Worm (Caenorhabditis elegans): ENCODE data around the gene F16B12.4.

The F16B12.4 gene

DNA sequence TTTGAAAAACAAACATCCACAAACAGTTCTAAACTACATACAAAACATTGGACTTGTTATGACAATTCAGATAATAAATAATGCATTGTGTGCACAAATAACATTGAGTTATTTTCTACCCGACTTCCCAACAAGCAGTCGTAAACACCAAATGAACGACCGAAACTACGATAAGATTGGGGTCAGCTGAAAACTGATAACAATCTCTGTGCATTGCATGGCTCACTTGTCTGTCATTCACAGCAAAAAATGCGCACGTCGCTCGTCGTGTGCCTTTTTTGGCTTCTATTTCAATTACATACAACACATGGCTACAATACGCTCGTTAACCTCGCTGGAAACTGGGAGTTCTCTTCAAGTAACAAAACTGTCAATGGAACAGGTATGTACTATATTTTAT lies 27.5 kb downstream of the F16B12.4 start, which contains the start of gene C33G3.4:
Gene C33G3.4 (plus strand): TSS at position 213 of the 400 bp plus-strand sequence.
- no peak for TF ChIP-seq nhr-237 (tag; optimal IDR thresholded peaks at IDR 0.05)
- TF ChIP-seq drap-1 (GFP tag; optimal IDR thresholded peaks at IDR 0.05), result no peak
- no peak for TF ChIP-seq ceh-43 (GFP tag; optimal IDR thresholded peaks at IDR 0.05)
- no peak for TF ChIP-seq ceh-39 (tag; optimal IDR thresholded peaks at IDR 0.05)
- TF ChIP-seq mab-5 (tag; optimal IDR thresholded peaks at IDR 0.05), result no peak
- TF ChIP-seq mls-2 (tag; optimal IDR thresholded peaks at IDR 0.05), result no peak
- TF ChIP-seq nhr-28 (tag; optimal IDR thresholded peaks at IDR 0.05), result no peak
- no peak for TF ChIP-seq zip-8 (tag; optimal IDR thresholded peaks at IDR 0.05)
- TF ChIP-seq snpc-4 (tag; optimal IDR thresholded peaks at IDR 0.05), result no peak
- TF ChIP-seq pha-4 (tag; optimal IDR thresholded peaks at IDR 0.05), result no peak
- no peak for TF ChIP-seq mep-1 (tag; optimal IDR thresholded peaks at IDR 0.05)
- no peak for TF ChIP-seq sptf-1 (tag; optimal IDR thresholded peaks at IDR 0.05)

DNA sequence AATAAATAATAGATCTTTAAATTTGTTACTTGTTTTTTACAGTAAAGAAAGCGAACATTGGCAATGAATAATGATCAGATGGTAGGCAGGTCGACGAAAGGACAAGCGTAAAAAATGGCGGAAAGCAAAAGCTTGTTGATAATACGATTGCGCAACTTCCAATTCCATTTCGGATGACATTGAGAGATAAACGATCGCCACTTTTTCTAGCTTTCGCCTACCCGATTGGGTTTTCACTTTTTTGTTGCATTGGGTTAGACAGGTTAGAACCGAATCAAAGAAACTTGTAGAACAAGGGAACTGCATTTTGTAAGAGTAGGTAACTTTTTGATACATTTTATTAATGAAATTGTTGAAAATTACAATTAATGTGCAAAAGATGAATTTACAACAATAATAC lies 28.9 kb downstream of the F16B12.4 start:
- TF ChIP-seq zip-8 (tag; optimal IDR thresholded peaks at IDR 0.05) (peak; percentile 39), blmp-1 (tag; optimal IDR thresholded peaks at IDR 0.05) (peak; percentile 52), mab-5 (tag; optimal IDR thresholded peaks at IDR 0.05) (no peak)

DNA sequence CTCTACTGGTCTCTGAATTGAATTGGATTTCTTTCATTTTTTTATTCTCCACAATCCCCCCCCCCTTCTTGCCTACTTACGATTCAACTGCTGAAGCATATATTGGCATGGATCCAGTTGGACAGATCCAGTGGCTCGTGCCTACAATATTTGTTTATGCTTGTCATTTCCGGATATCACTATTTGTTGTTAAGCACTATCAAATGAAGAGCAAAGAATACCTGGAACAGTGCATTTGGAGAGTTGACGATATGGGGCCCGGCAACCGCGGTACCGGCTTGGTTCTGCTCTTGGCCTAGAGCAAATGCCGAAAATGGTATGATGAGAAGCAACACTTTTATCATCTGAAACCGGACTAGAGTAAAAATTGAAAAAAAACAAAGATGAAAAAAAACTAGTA lies 30.8 kb downstream of the F16B12.4 start, which contains the start of gene lgc-21:
Gene lgc-21 (minus strand): TSS at position 344 of the 400 bp plus-strand sequence.
- no peak for TF ChIP-seq nhr-12 (tag; optimal IDR thresholded peaks at IDR 0.05)
- TF ChIP-seq nhr-76 (tag; optimal IDR thresholded peaks at IDR 0.05), result no peak
- TF ChIP-seq pha-4 (tag; optimal IDR thresholded peaks at IDR 0.05), result no peak
- no peak for TF ChIP-seq elt-3 (tag; optimal IDR thresholded peaks at IDR 0.05)
- no peak for TF ChIP-seq hlh-1 (tag; optimal IDR thresholded peaks at IDR 0.05)
- TF ChIP-seq ces-1 (GFP tag; optimal IDR thresholded peaks at IDR 0.05), result no peak
- TF ChIP-seq bed-3 (GFP tag; optimal IDR thresholded peaks at IDR 0.05), result no peak
- TF ChIP-seq mep-1 (tag; optimal IDR thresholded peaks at IDR 0.05), result no peak
- no peak for TF ChIP-seq elt-1 (tag; optimal IDR thresholded peaks at IDR 0.05; ENCODE audit: borderline replicate concordance, insufficient read depth)
- no peak for TF ChIP-seq ham-2 (GFP tag; optimal IDR thresholded peaks at IDR 0.05)
- TF ChIP-seq tbx-8 (GFP tag; optimal IDR thresholded peaks at IDR 0.05), result no peak
- no peak for TF ChIP-seq zip-8 (tag; optimal IDR thresholded peaks at IDR 0.05)
- no peak for TF ChIP-seq ceh-39 (tag; optimal IDR thresholded peaks at IDR 0.05)
- no peak for TF ChIP-seq unc-39 (tag; optimal IDR thresholded peaks at IDR 0.05)
- no peak for TF ChIP-seq lsy-2 (tag; optimal IDR thresholded peaks at IDR 0.05)
- no peak for TF ChIP-seq drap-1 (GFP tag; optimal IDR thresholded peaks at IDR 0.05)
- TF ChIP-seq nhr-28 (tag; optimal IDR thresholded peaks at IDR 0.05), result no peak
- TF ChIP-seq sptf-1 (tag; optimal IDR thresholded peaks at IDR 0.05), result no peak
- no peak for TF ChIP-seq M03D4.4 (tag; optimal IDR thresholded peaks at IDR 0.05)

DNA sequence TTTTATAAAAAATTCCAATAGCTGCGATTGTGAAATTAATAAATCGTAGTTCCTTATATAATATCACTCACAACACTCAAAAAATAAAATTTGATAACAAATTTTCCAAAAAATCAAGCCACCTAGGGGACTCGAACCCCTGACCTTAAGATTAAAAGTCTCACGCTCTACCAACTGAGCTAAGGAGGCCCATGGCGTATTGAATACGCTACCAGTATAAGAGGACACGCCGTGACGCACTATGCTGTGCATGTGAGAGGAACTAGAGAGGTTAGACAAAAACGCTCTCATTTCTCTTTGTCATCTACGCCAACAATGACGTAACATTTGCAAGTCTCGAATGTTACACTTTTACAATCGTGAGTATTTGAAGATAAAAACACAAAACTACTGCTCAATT lies 34.6 kb downstream of the F16B12.4 start:
- TF ChIP-seq ceh-83 (GFP tag; optimal IDR thresholded peaks at IDR 0.05) (peak; percentile 97), drap-1 (GFP tag; optimal IDR thresholded peaks at IDR 0.05) (peak; percentile 93), tbx-8 (GFP tag; optimal IDR thresholded peaks at IDR 0.05) (peak; percentile 95), zip-8 (tag; optimal IDR thresholded peaks at IDR 0.05) (peak; percentile 57), cnd-1 (tag; optimal IDR thresholded peaks at IDR 0.05) (peak; percentile 94), lsy-2 (tag; optimal IDR thresholded peaks at IDR 0.05) (peak; percentile 43), nhr-237 (tag; optimal IDR thresholded peaks at IDR 0.05) (peak; percentile 81), nhr-28 (tag; optimal IDR thresholded peaks at IDR 0.05) (peak; percentile 64), pha-4 (tag; optimal IDR thresholded peaks at IDR 0.05) (peak; percentile 86), nhr-12 (tag; optimal IDR thresholded peaks at IDR 0.05) (no peak), ceh-39 (tag; optimal IDR thresholded peaks at IDR 0.05) (peak; percentile 61), flh-1 (GFP tag; optimal IDR thresholded peaks at IDR 0.05) (peak; percentile 80), unc-62 (GFP tag; optimal IDR thresholded peaks at IDR 0.05) (peak; percentile 92), unc-120 (tag; optimal IDR thresholded peaks at IDR 0.05; ENCODE audit: poor library complexity, severe bottlenecking) (peak; percentile 97), elt-3 (tag; optimal IDR thresholded peaks at IDR 0.05) (peak; percentile 56), mab-5 (tag; optimal IDR thresholded peaks at IDR 0.05) (peak; percentile 34), lin-13 (tag; optimal IDR thresholded peaks at IDR 0.05) (peak; percentile 61), ham-2 (GFP tag; optimal IDR thresholded peaks at IDR 0.05) (peak; percentile 87), blmp-1 (tag; optimal IDR thresholded peaks at IDR 0.05) (no peak), sptf-1 (tag; optimal IDR thresholded peaks at IDR 0.05) (peak; percentile 98), nhr-2 (tag; optimal IDR thresholded peaks at IDR 0.05) (no peak), M03D4.4 (tag; optimal IDR thresholded peaks at IDR 0.05) (peak; percentile 96), unc-39 (tag; optimal IDR thresholded peaks at IDR 0.05) (peak; percentile 37), mls-2 (tag; optimal IDR thresholded peaks at IDR 0.05) (peak; percentile 98), ztf-11 (tag; optimal IDR thresholded peaks at IDR 0.05) (peak; percentile 58), sem-2 (GFP tag; optimal IDR thresholded peaks at IDR 0.05) (peak; percentile 89), ces-1 (GFP tag; optimal IDR thresholded peaks at IDR 0.05) (peak; percentile 67), ceh-43 (GFP tag; optimal IDR thresholded peaks at IDR 0.05) (peak; percentile 91), bed-3 (GFP tag; optimal IDR thresholded peaks at IDR 0.05) (peak; percentile 89), mep-1 (tag; optimal IDR thresholded peaks at IDR 0.05) (peak; percentile 82), snpc-4 (tag; optimal IDR thresholded peaks at IDR 0.05) (no peak), elt-1 (tag; optimal IDR thresholded peaks at IDR 0.05; ENCODE audit: borderline replicate concordance, insufficient read depth) (no peak), lin-32 (GFP tag; optimal IDR thresholded peaks at IDR 0.05) (peak; percentile 89), nhr-76 (tag; optimal IDR thresholded peaks at IDR 0.05) (no peak), hlh-1 (tag; optimal IDR thresholded peaks at IDR 0.05) (peak; percentile 74)

Data from whole organism, mixed stage, embryonic.